Worm (Caenorhabditis elegans) whole organism, L1 larva: Measurements from ENCODE around the gene otpl-2.

Source experiments
- C04F5.9 ChIP-seq: sonication (generic microtip); optimal IDR thresholded peaks from 2 replicates; lab custom pipeline; 2016; ENCODE audit warnings: missing genetic modification characterization, missing compliant biosample characterization
- lin-39 ChIP-seq: fragments of 150-350 bp; optimal IDR thresholded peaks from 2 replicates; lab custom pipeline; 2014; ENCODE audit warnings: missing biosample characterization, missing genetic modification reagents, missing genetic modification characterization
- lir-3 ChIP-seq: sonication (generic microtip); optimal IDR thresholded peaks from 2 replicates; lab custom pipeline; 2016; ENCODE audit warnings: mild to moderate bottlenecking, missing genetic modification characterization, moderate library complexity, missing compliant biosample characterization; ENCODE audit not compliant: poor library complexity
- mdl-1 ChIP-seq, 2 experiments: fragments of 150-350 bp; optimal IDR thresholded peaks; 2 replicates each; lab custom pipeline; 2014 to 2017; ENCODE audit warnings: missing biosample characterization in 2 of 2, missing genetic modification characterization in 2 of 2, inconsistent platforms in 1 of 2
- nhr-11 ChIP-seq: fragments of 150-350 bp; optimal IDR thresholded peaks from 2 replicates; lab custom pipeline; 2014; ENCODE audit warnings: missing biosample characterization, missing genetic modification characterization
- snpc-4 ChIP-seq: fragments of 150-350 bp; optimal IDR thresholded peaks from 2 replicates; lab custom pipeline; 2014; ENCODE audit warnings: missing biosample characterization, missing genetic modification characterization
- sox-4 ChIP-seq: sonication (generic microtip); optimal IDR thresholded peaks from 2 replicates; lab custom pipeline; 2016; ENCODE audit warnings: missing genetic modification characterization, missing compliant biosample characterization
- unc-62 ChIP-seq: fragments of 150-350 bp; optimal IDR thresholded peaks from 2 replicates; lab custom pipeline; 2014; ENCODE audit warnings: missing biosample characterization, missing genetic modification reagents, missing genetic modification characterization

DNA sequence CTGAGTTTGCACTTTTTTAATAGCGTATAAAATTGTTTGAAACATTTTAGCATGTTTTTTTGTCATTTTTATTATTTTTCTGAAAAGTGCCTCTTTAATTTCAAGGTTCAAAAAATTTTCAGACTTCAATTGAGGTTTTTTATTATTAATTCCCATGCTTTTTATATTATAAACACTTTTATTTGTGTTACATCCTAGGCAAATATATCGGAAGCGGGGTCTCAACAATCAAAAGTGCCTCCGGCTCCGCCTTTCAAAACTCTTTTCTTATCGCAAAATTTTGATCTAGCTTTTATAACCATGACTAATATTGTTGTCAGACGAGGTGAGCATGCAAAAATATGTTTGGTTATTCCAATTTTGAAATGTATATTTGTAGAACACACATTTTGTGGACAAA is at the start of gene otpl-2:
- TF ChIP-seq unc-62 (no peak), sox-4 (no peak), C04F5.9 (tag; lab: Kevin White, UChicago) (no peak), lin-39 (no peak), mdl-1 (tag; optimal IDR thresholded peaks at IDR 0.05; lab: Kevin White, UChicago) (no peak), lir-3 (tag; lab: Kevin White, UChicago) (no peak), snpc-4 (tag; lab: Kevin White, UChicago) (no peak), nhr-11 (tag; lab: Kevin White, UChicago) (no peak)
